Fruit fly (Drosophila melanogaster) whole organism, embryonic: ENCODE data around the gene RpL14.
A peak's percentile ranks its signal among the peaks of the same experiment; 100 is the strongest.

ENCODE experiments used
- Abd-B ChIP-seq: fragments of 200-800 bp; sonication (Bioruptor generic); optimal IDR thresholded peaks from 2 replicates; lab custom pipeline; 2018; ENCODE audit warnings: missing biosample characterization, mild to moderate bottlenecking, missing genetic modification characterization, moderate library complexity
- CG10209 ChIP-seq: fragments of 200-800 bp; sonication (Bioruptor generic); optimal IDR thresholded peaks from 3 replicates; lab custom pipeline; 2017; ENCODE audit warnings: missing biosample characterization, mild to moderate bottlenecking, missing genetic modification characterization, missing genetic modification reagents
- CG10979 ChIP-seq: fragments of 200-800 bp; sonication (Bioruptor generic); optimal IDR thresholded peaks from 2 replicates; lab custom pipeline; 2018; ENCODE audit warnings: missing biosample characterization, mild to moderate bottlenecking, missing genetic modification characterization, moderate library complexity
- CG12104 ChIP-seq: fragments of 200-800 bp; sonication (Bioruptor generic); optimal IDR thresholded peaks from 3 replicates; lab custom pipeline; 2016; ENCODE audit warnings: missing biosample characterization, missing genetic modification characterization
- CG13894 ChIP-seq: fragments of 200-800 bp; sonication (Bioruptor generic); optimal IDR thresholded peaks from 3 replicates; lab custom pipeline; 2018; ENCODE audit warnings: missing biosample characterization, mild to moderate bottlenecking, missing genetic modification characterization, moderate library complexity
- CG14050 ChIP-seq: fragments of 200-800 bp; sonication (Bioruptor generic); IDR thresholded peaks from 3 replicates; pipeline ENCODE4 v1.3.6; 2022; ENCODE audit warnings: missing biosample characterization, missing genetic modification characterization
- CG15011 ChIP-seq: fragments of 200-800 bp; sonication (Bioruptor generic); optimal IDR thresholded peaks from 3 replicates; lab custom pipeline; 2018; ENCODE audit warnings: missing biosample characterization, mild to moderate bottlenecking, missing genetic modification characterization
- CG15073 ChIP-seq: fragments of 200-800 bp; sonication (Bioruptor generic); optimal IDR thresholded peaks from 2 replicates; lab custom pipeline; 2016; ENCODE audit warnings: missing biosample characterization, missing genetic modification characterization
- CG1603 ChIP-seq: fragments of 200-800 bp; sonication (Bioruptor generic); optimal IDR thresholded peaks from 2 replicates; lab custom pipeline; 2019; ENCODE audit warnings: missing biosample characterization, mild to moderate bottlenecking, missing genetic modification characterization, moderate library complexity
- CG17361 ChIP-seq: fragments of 200-800 bp; sonication (Bioruptor generic); IDR thresholded peaks from 3 replicates; pipeline ENCODE4 v1.3.6; 2022; ENCODE audit warnings: missing biosample characterization, missing genetic modification characterization
- CG17385 ChIP-seq: fragments of 200-800 bp; sonication (Bioruptor generic); optimal IDR thresholded peaks from 3 replicates; lab custom pipeline; 2018; ENCODE audit warnings: missing biosample characterization, mild to moderate bottlenecking, missing genetic modification characterization
- CG4617 ChIP-seq: fragments of 200-800 bp; sonication (Bioruptor generic); optimal IDR thresholded peaks from 3 replicates; lab custom pipeline; 2016; ENCODE audit warnings: missing biosample characterization, missing genetic modification characterization, borderline replicate concordance
- CG6791 ChIP-seq: fragments of 200-800 bp; sonication (Bioruptor generic); IDR thresholded peaks from 3 replicates; pipeline ENCODE4 v1.3.6; 2022; ENCODE audit warnings: missing biosample characterization, missing genetic modification characterization; ENCODE audit not compliant: partially characterized antibody
- CG7963 ChIP-seq: fragments of 200-800 bp; sonication (Bioruptor generic); IDR thresholded peaks from 3 replicates; pipeline ENCODE4 v1.3.6; 2022; ENCODE audit warnings: missing biosample characterization, missing genetic modification characterization; ENCODE audit not compliant: partially characterized antibody
- CG9876 ChIP-seq: fragments of 200-800 bp; sonication (Bioruptor generic); optimal IDR thresholded peaks from 2 replicates; lab custom pipeline; 2016; ENCODE audit warnings: missing biosample characterization, missing genetic modification characterization
- Doc3 ChIP-seq: fragments of 200-800 bp; sonication (Bioruptor generic); IDR thresholded peaks from 3 replicates; pipeline ENCODE4 v1.3.6; 2022; ENCODE audit warnings: missing biosample characterization, missing genetic modification characterization; ENCODE audit not compliant: partially characterized antibody
- E2f1 ChIP-seq: fragments of 200-800 bp; sonication (Bioruptor generic); IDR thresholded peaks from 2 replicates; pipeline ENCODE4 v1.3.6; 2022; ENCODE audit warnings: missing biosample characterization, missing genetic modification characterization
- ERR ChIP-seq: fragments of 200-800 bp; sonication (Bioruptor generic); optimal IDR thresholded peaks from 2 replicates; lab custom pipeline; 2016; ENCODE audit warnings: missing biosample characterization, missing genetic modification characterization
- Hr78 ChIP-seq, 2 experiments: fragments of 200-800 bp in 1 of 2; fragments of >200 bp in 1 of 2; sonication (Bioruptor generic) in 1 of 2; optimal IDR thresholded peaks; 2 replicates each; lab custom pipeline; 2017 to 2019; ENCODE audit warnings: missing biosample characterization in 2 of 2, missing genetic modification characterization in 2 of 2, mild to moderate bottlenecking in 1 of 2, moderate library complexity in 1 of 2
- Mes4 ChIP-seq: fragments of 200-800 bp; sonication (Bioruptor generic); optimal IDR thresholded peaks from 2 replicates; lab custom pipeline; 2016; ENCODE audit warnings: missing biosample characterization, missing genetic modification characterization
- Pdp1 ChIP-seq, 2 experiments: fragments of 200-800 bp; sonication (Bioruptor generic); optimal IDR thresholded peaks; 3 replicates each; lab custom pipeline; 2016; ENCODE audit warnings: missing biosample characterization in 2 of 2, missing genetic modification characterization in 2 of 2, mild to moderate bottlenecking in 1 of 2, moderate library complexity in 1 of 2
- Sry-δ ChIP-seq: fragments of 200-800 bp; sonication (Bioruptor generic); optimal IDR thresholded peaks from 2 replicates; lab custom pipeline; 2016; ENCODE audit warnings: missing biosample characterization, missing genetic modification characterization
- Trl ChIP-seq, 3 experiments: fragments of >200 bp in 2 of 3; fragments of 200-800 bp in 1 of 3; sonication (Bioruptor generic) in 1 of 3; optimal IDR thresholded peaks; 2 replicates in 1 of 3; 3 replicates in 2 of 3; lab custom pipeline; 2016 to 2017; ENCODE audit warnings: missing biosample characterization in 1 of 3, missing genetic modification characterization in 1 of 3
- Xbp1 ChIP-seq: fragments of 200-800 bp; sonication (Bioruptor generic); optimal IDR thresholded peaks from 3 replicates; lab custom pipeline; 2016; ENCODE audit warnings: missing biosample characterization, mild to moderate bottlenecking, missing genetic modification characterization
- chif ChIP-seq, 2 experiments: fragments of 200-800 bp; sonication (Bioruptor generic); optimal IDR thresholded peaks; 3 replicates each; lab custom pipeline; 2016; ENCODE audit warnings: missing biosample characterization in 2 of 2, missing genetic modification characterization in 2 of 2
- corto ChIP-seq: fragments of 200-800 bp; sonication (Bioruptor generic); optimal IDR thresholded peaks from 2 replicates; lab custom pipeline; 2016; ENCODE audit warnings: missing biosample characterization, mild to moderate bottlenecking, missing genetic modification characterization, moderate library complexity
- crc ChIP-seq: fragments of 200-800 bp; sonication (Bioruptor generic); optimal IDR thresholded peaks from 2 replicates; lab custom pipeline; 2016; ENCODE audit warnings: missing biosample characterization, missing genetic modification characterization
- da ChIP-seq: fragments of 200-800 bp; sonication (Bioruptor generic); optimal IDR thresholded peaks from 2 replicates; lab custom pipeline; 2016; ENCODE audit warnings: missing biosample characterization, missing genetic modification characterization
- fd3F ChIP-seq: fragments of 200-800 bp; sonication (Bioruptor generic); optimal IDR thresholded peaks from 2 replicates; lab custom pipeline; 2018; ENCODE audit warnings: missing biosample characterization, mild to moderate bottlenecking, missing genetic modification characterization, moderate library complexity
- gem ChIP-seq: fragments of 200-800 bp; sonication (Bioruptor generic); optimal IDR thresholded peaks from 2 replicates; lab custom pipeline; 2019; ENCODE audit warnings: missing biosample characterization, mild to moderate bottlenecking, missing genetic modification characterization, moderate library complexity
- nom ChIP-seq: fragments of 200-800 bp; sonication (Bioruptor generic); optimal IDR thresholded peaks from 2 replicates; lab custom pipeline; 2017; ENCODE audit warnings: missing biosample characterization, missing genetic modification characterization, mild to moderate bottlenecking, moderate library complexity, missing genetic modification reagents
- pfk ChIP-seq: fragments of 200-800 bp; sonication (Bioruptor generic); optimal IDR thresholded peaks from 2 replicates; lab custom pipeline; 2018; ENCODE audit warnings: missing biosample characterization, mild to moderate bottlenecking, missing genetic modification characterization, moderate library complexity
- sc ChIP-seq, 3 experiments: fragments of >200 bp in 2 of 3; fragments of 200-800 bp in 1 of 3; sonication (Bioruptor generic) in 1 of 3; optimal IDR thresholded peaks; 2 replicates in 2 of 3; 3 replicates in 1 of 3; lab custom pipeline; 2017; ENCODE audit warnings: mild to moderate bottlenecking in 1 of 3, missing biosample characterization in 1 of 3, missing genetic modification characterization in 1 of 3, missing genetic modification reagents in 1 of 3
- trem ChIP-seq: fragments of 200-800 bp; optimal IDR thresholded peaks from 3 replicates; lab custom pipeline; 2019; ENCODE audit warnings: missing biosample characterization, mild to moderate bottlenecking, missing genetic modification characterization, moderate library complexity
- twi ChIP-seq: fragments of 200-800 bp; optimal IDR thresholded peaks from 2 replicates; lab custom pipeline; 2019; ENCODE audit warnings: missing biosample characterization, mild to moderate bottlenecking, missing genetic modification characterization, moderate library complexity

The RpL14 gene

DNA sequence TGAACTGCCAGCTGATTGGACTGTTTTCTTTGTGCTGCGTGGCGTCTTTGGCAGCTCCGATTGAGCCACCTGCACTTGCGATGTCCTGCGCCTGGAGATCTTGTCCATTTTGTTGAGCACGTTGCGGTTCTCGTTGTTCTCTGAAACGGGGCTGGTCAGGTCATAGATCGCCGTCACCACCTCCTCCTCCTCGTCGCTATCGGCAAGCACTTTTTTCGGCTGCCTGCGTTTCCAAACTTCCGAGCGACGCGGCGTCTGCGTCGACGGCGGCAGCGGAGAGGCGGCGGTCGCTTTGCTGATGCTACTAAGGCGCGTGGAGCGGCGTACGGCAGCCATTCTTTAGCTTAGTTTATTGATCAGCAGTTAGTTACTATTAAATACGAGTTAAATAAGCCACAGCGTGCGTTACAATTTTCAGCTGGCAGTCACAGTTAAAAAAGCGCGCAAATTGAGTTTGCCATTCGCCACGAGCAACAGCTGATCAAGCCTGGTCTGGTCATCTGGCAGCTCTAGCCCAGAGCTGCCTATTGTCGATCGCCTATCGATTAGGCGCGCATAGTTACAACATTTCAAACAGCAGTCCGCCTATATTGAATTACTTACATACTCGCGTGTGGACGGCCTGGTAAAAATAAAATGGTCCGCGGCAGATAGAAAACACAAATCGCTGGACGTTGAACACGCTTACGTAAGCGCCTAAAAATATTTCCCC, 33.0 kb downstream of the RpL14 start, which contains the start of gene Cdc6 (continued):
- TF ChIP-seq gem (tag; lab: Kevin White, UChicago) (no peak), CG17361 (GFP tag; lab: Robert Waterston, UW) (no peak), nom (GFP tag; lab: Kevin White, UChicago) (no peak), sc (optimal IDR thresholded peaks at IDR 0.05; lab: Kevin White, UChicago) (no peak), sc (GFP tag; optimal IDR thresholded peaks at IDR 0.05; lab: Kevin White, UChicago) (no peak), CG6791 (GFP tag; lab: Robert Waterston, UW) (peak; percentile 66; the same call in 1 of the 3 replicates), Abd-B (no peak), da (GFP tag; lab: Kevin White, UChicago) (no peak), CG13894 (tag; lab: Kevin White, UChicago) (no peak), Pdp1 (GFP tag; optimal IDR thresholded peaks at IDR 0.05; lab: Kevin White, UChicago) (peak in 1 of 2 experiments; percentile 81), chif (GFP tag; optimal IDR thresholded peaks at IDR 0.05; lab: Kevin White, UChicago) (no peak), CG1603 (peak; percentile 71), twi (tag; lab: Kevin White, UChicago) (no peak), CG9876 (no peak), corto (no peak), trem (peak; percentile 44), CG4617 (GFP tag; lab: Kevin White, UChicago) (no peak), CG7963 (0 out of 3 replicates have a peak, but pooled peaks have one; percentile 32), pfk (GFP tag; lab: Kevin White, UChicago) (no peak), CG15073 (GFP tag; lab: Kevin White, UChicago) (no peak), Sry-δ (GFP tag; lab: Kevin White, UChicago) (peak; percentile 47), E2f1 (GFP tag; lab: Robert Waterston, UW) (peak; percentile 70; the same call in 1 of the 2 replicates), CG10209 (no peak)
- TF ChIP-seq, all 482 proteins: peak for 61

DNA sequence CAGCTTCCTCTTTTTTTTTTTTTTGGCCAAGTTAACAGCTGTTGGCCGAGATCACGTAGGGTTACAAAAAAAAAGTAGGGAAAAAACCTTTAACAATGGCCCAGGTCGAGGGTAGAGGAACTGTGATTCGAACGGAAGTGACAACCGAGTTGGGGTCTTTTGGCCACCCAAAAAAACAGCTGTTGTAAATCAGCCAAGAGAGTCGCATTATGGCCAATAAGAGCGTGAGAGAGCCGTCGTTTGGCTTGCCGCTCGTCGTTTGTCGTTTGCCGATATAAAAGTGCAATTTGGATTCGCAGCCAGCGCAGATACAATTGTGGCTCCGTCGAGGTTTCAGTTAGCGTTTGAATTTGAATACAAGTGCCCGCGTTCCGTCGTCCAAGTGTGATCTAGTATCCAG, 39.3 kb downstream of the RpL14 start, which contains the start of gene Cpr66D:
Gene Cpr66D (plus strand): TSS at position 301 of the 400 bp plus-strand sequence.
- TF ChIP-seq Doc3: no peak
- TF ChIP-seq Hr78 (GFP tag; optimal IDR thresholded peaks at IDR 0.05; lab: Kevin White, UChicago): no peak
- no peak for TF ChIP-seq CG10979 (tag; lab: Kevin White, UChicago)
- peak in 1 of 2 experiments; percentile 2 for TF ChIP-seq Trl (optimal IDR thresholded peaks at IDR 0.05; lab: Kevin White, UChicago)
- no peak for TF ChIP-seq Trl (GFP tag; optimal IDR thresholded peaks at IDR 0.05; lab: Kevin White, UChicago)

DNA sequence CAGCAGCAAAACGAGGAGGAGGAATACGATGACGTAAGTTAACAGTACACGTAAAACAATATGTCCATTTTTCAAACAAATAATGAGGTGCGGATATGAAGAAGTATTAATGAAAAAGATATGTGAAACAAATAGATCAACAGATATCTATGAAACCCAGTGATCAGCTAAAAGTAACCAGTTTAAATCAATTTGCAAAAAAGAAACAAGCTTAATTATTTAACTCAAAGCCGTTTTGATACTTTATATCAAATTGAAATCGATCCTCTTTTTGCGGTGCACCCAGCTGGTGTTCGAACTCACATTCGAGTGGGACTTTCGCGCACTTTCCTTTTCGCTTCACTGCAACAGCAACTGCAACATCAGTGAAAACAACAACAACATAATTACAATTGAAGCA, 40.2 kb downstream of the RpL14 start:
- no peak for TF ChIP-seq crc (GFP tag; lab: Kevin White, UChicago)
- no peak for TF ChIP-seq fd3F (GFP tag; lab: Kevin White, UChicago)
- no peak for TF ChIP-seq Xbp1 (GFP tag; lab: Kevin White, UChicago)
- TF ChIP-seq CG14050 (GFP tag; lab: Robert Waterston, UW): no peak
- no peak for TF ChIP-seq CG12104 (GFP tag; lab: Kevin White, UChicago)
- no peak for TF ChIP-seq Mes4 (GFP tag; lab: Kevin White, UChicago)
- TF ChIP-seq CG15011 (GFP tag; lab: Kevin White, UChicago): no peak
- no peak for TF ChIP-seq ERR (GFP tag; lab: Kevin White, UChicago)
- TF ChIP-seq CG17385 (GFP tag; lab: Kevin White, UChicago): no peak
